Fruit fly (Drosophila melanogaster) whole organism, embryonic: ENCODE results near the gene Vha16-2.
A peak's percentile ranks its signal among the peaks of the same experiment; 100 is the strongest.

Experiments used
- Antp ChIP-seq: fragments of 200-800 bp; sonication (Bioruptor generic); optimal IDR thresholded peaks from 3 replicates; lab custom pipeline; 2016; ENCODE audit warnings: missing biosample characterization, missing genetic modification characterization
- CG11085 ChIP-seq: fragments of 200-800 bp; sonication (Bioruptor generic); IDR thresholded peaks from 2 replicates; pipeline ENCODE4 v1.3.6; 2022; ENCODE audit warnings: missing biosample characterization, missing genetic modification characterization
- CG11247 ChIP-seq: fragments of 200-800 bp; sonication (Bioruptor generic); IDR thresholded peaks from 2 replicates; pipeline ENCODE4 v1.3.6; 2022; ENCODE audit warnings: missing biosample characterization, missing genetic modification characterization
- CG11456 ChIP-seq: fragments of 200-800 bp; sonication (Bioruptor generic); IDR thresholded peaks from 3 replicates; pipeline ENCODE4 v1.3.6; 2022; ENCODE audit warnings: missing biosample characterization, missing genetic modification characterization
- CG11560 ChIP-seq: fragments of 200-800 bp; sonication (Bioruptor generic); IDR thresholded peaks from 3 replicates; pipeline ENCODE4 v1.3.6; 2022; ENCODE audit warnings: missing biosample characterization, missing genetic modification characterization
- CG11695 ChIP-seq: fragments of 200-800 bp; sonication (Bioruptor generic); IDR thresholded peaks from 3 replicates; pipeline ENCODE4 v1.3.6; 2022; ENCODE audit warnings: missing biosample characterization, missing genetic modification characterization
- CG11696 ChIP-seq: fragments of 200-800 bp; sonication (Bioruptor generic); IDR thresholded peaks from 2 replicates; pipeline ENCODE4 v1.3.6; 2022; ENCODE audit warnings: missing biosample characterization, missing genetic modification characterization
- CG12236 ChIP-seq: fragments of 200-800 bp; sonication (Bioruptor generic); optimal IDR thresholded peaks from 2 replicates; lab custom pipeline; 2016; ENCODE audit warnings: missing biosample characterization, missing genetic modification characterization
- CG12769 ChIP-seq: fragments of 200-800 bp; sonication (Bioruptor generic); optimal IDR thresholded peaks from 2 replicates; lab custom pipeline; 2019; ENCODE audit warnings: missing biosample characterization, mild to moderate bottlenecking, missing genetic modification characterization, moderate library complexity
- CG12942 ChIP-seq: fragments of 200-800 bp; sonication (Bioruptor generic); optimal IDR thresholded peaks from 3 replicates; lab custom pipeline; 2016; ENCODE audit warnings: missing biosample characterization, missing genetic modification characterization
- CG15601 ChIP-seq: fragments of 200-800 bp; sonication (Bioruptor generic); optimal IDR thresholded peaks from 3 replicates; lab custom pipeline; 2019; ENCODE audit warnings: missing biosample characterization, mild to moderate bottlenecking, missing genetic modification characterization, moderate library complexity
- CG1602 ChIP-seq: fragments of 200-800 bp; sonication (Bioruptor generic); optimal IDR thresholded peaks from 3 replicates; lab custom pipeline; 2016; ENCODE audit warnings: missing biosample characterization, missing genetic modification characterization
- CG16863 ChIP-seq: fragments of 200-800 bp; sonication (Bioruptor generic); optimal IDR thresholded peaks from 3 replicates; lab custom pipeline; 2016; ENCODE audit warnings: missing biosample characterization, missing genetic modification characterization
- CG17359 ChIP-seq: fragments of 200-800 bp; sonication (Bioruptor generic); optimal IDR thresholded peaks from 3 replicates; lab custom pipeline; 2018; ENCODE audit warnings: missing biosample characterization, mild to moderate bottlenecking, missing genetic modification characterization, moderate library complexity
- CG17829 ChIP-seq: fragments of 200-800 bp; optimal IDR thresholded peaks from 2 replicates; lab custom pipeline; 2019; ENCODE audit warnings: missing biosample characterization, mild to moderate bottlenecking, missing genetic modification characterization, moderate library complexity
- CG18599 ChIP-seq: fragments of 200-800 bp; sonication (Bioruptor generic); optimal IDR thresholded peaks from 3 replicates; lab custom pipeline; 2017; ENCODE audit warnings: missing biosample characterization, missing genetic modification characterization, mild to moderate bottlenecking, moderate library complexity, missing genetic modification reagents
- CG2199 ChIP-seq: fragments of 200-800 bp; sonication (Bioruptor generic); IDR thresholded peaks from 3 replicates; pipeline ENCODE4 v1.3.6; 2022; ENCODE audit warnings: missing biosample characterization, missing genetic modification characterization
- CG2712 ChIP-seq: fragments of 200-800 bp; optimal IDR thresholded peaks from 3 replicates; lab custom pipeline; 2019; ENCODE audit warnings: missing biosample characterization, mild to moderate bottlenecking, missing genetic modification characterization, moderate library complexity
- CG30403 ChIP-seq: fragments of 200-800 bp; sonication (Bioruptor generic); optimal IDR thresholded peaks from 3 replicates; lab custom pipeline; 2016; ENCODE audit warnings: missing biosample characterization, missing genetic modification characterization
- CG3726 ChIP-seq: fragments of 200-800 bp; sonication (Bioruptor generic); IDR thresholded peaks from 3 replicates; pipeline ENCODE4, ENCODE4 v1.3.6; 2022; ENCODE audit warnings: missing biosample characterization, missing genetic modification characterization
- CG3995 ChIP-seq: fragments of 200-800 bp; sonication (Bioruptor generic); optimal IDR thresholded peaks from 3 replicates; lab custom pipeline; 2016; ENCODE audit warnings: missing biosample characterization, missing genetic modification characterization
- CG6654 ChIP-seq: fragments of 200-800 bp; sonication (Bioruptor generic); optimal IDR thresholded peaks from 2 replicates; lab custom pipeline; 2017; ENCODE audit warnings: missing biosample characterization, mild to moderate bottlenecking, missing genetic modification characterization
- CG7839 ChIP-seq: fragments of 200-800 bp; sonication (Bioruptor generic); optimal IDR thresholded peaks from 3 replicates; lab custom pipeline; 2018; ENCODE audit warnings: missing biosample characterization, mild to moderate bottlenecking, missing genetic modification characterization, moderate library complexity
- CG7928 ChIP-seq: fragments of 200-800 bp; sonication (Bioruptor generic); optimal IDR thresholded peaks from 2 replicates; lab custom pipeline; 2017; ENCODE audit warnings: missing biosample characterization, mild to moderate bottlenecking, missing genetic modification characterization
- CG7987 ChIP-seq: fragments of 200-800 bp; sonication (Bioruptor generic); optimal IDR thresholded peaks from 2 replicates; lab custom pipeline; 2018; ENCODE audit warnings: missing biosample characterization, mild to moderate bottlenecking, missing genetic modification characterization, moderate library complexity
- CG8290 ChIP-seq, 3 experiments: fragments of 200-800 bp; sonication (Bioruptor generic); optimal IDR thresholded peaks; 2 replicates each; lab custom pipeline; 2016 to 2019; ENCODE audit warnings: missing biosample characterization in 3 of 3, missing genetic modification characterization in 3 of 3, mild to moderate bottlenecking in 2 of 3, moderate library complexity in 1 of 3
- CG8388 ChIP-seq: fragments of 200-800 bp; sonication (Bioruptor generic); optimal IDR thresholded peaks from 2 replicates; lab custom pipeline; 2019; ENCODE audit warnings: missing biosample characterization, mild to moderate bottlenecking, missing genetic modification characterization, moderate library complexity
- CrebB ChIP-seq: fragments of 200-800 bp; sonication (Bioruptor generic); optimal IDR thresholded peaks from 3 replicates; lab custom pipeline; 2018; ENCODE audit warnings: missing biosample characterization, mild to moderate bottlenecking, missing genetic modification characterization
- Doc2 ChIP-seq: fragments of 200-800 bp; sonication (Bioruptor generic); IDR thresholded peaks from 2 replicates; pipeline ENCODE4 v1.3.6; 2022; ENCODE audit warnings: missing biosample characterization, missing genetic modification characterization
- Hmr ChIP-seq: fragments of 200-800 bp; sonication (Bioruptor generic); optimal IDR thresholded peaks from 3 replicates; lab custom pipeline; 2017; ENCODE audit warnings: mild to moderate bottlenecking, missing biosample characterization, missing genetic modification reagents, missing genetic modification characterization
- Lim3 ChIP-seq: fragments of 200-800 bp; sonication (Bioruptor generic); IDR thresholded peaks from 2 replicates; pipeline ENCODE4 v1.3.6; 2022; ENCODE audit warnings: missing biosample characterization, missing genetic modification characterization
- Oaz ChIP-seq: fragments of 200-800 bp; sonication (Bioruptor generic); IDR thresholded peaks from 2 replicates; pipeline ENCODE4 v1.3.6; 2022; ENCODE audit warnings: missing biosample characterization, missing genetic modification characterization
- Ravus ChIP-seq: fragments of 200-800 bp; sonication (Bioruptor generic); IDR thresholded peaks from 2 replicates; pipeline ENCODE4 v1.3.6; 2022; ENCODE audit warnings: missing biosample characterization, missing genetic modification characterization
- Six4 ChIP-seq: fragments of 200-800 bp; sonication (Bioruptor generic); optimal IDR thresholded peaks from 2 replicates; lab custom pipeline; 2016; ENCODE audit warnings: missing biosample characterization, missing genetic modification characterization
- Sry-β ChIP-seq: fragments of 200-800 bp; sonication (Bioruptor generic); optimal IDR thresholded peaks from 2 replicates; lab custom pipeline; 2018; ENCODE audit warnings: missing biosample characterization, mild to moderate bottlenecking, missing genetic modification characterization, moderate library complexity
- ac ChIP-seq: fragments of 200-800 bp; sonication (Bioruptor generic); optimal IDR thresholded peaks from 3 replicates; lab custom pipeline; 2017; ENCODE audit warnings: missing biosample characterization, mild to moderate bottlenecking, missing genetic modification characterization
- chinmo ChIP-seq: fragments of 200-800 bp; sonication (Bioruptor generic); IDR thresholded peaks from 4 replicates; pipeline ENCODE4 v1.3.6; 2022; ENCODE audit warnings: missing biosample characterization, missing genetic modification characterization; ENCODE audit not compliant: partially characterized antibody
- crp ChIP-seq, 2 experiments: fragments of 200-800 bp; sonication (Bioruptor generic); optimal IDR thresholded peaks; 2 replicates in 1 of 2; 3 replicates in 1 of 2; lab custom pipeline; 2017; ENCODE audit warnings: missing biosample characterization in 2 of 2, missing genetic modification characterization in 2 of 2, mild to moderate bottlenecking in 1 of 2, moderate library complexity in 1 of 2
- fd3F ChIP-seq: fragments of 200-800 bp; sonication (Bioruptor generic); optimal IDR thresholded peaks from 2 replicates; lab custom pipeline; 2018; ENCODE audit warnings: missing biosample characterization, mild to moderate bottlenecking, missing genetic modification characterization, moderate library complexity
- gce ChIP-seq: fragments of 200-800 bp; sonication (Bioruptor generic); IDR thresholded peaks from 3 replicates; pipeline ENCODE4 v1.3.6; 2022; ENCODE audit warnings: missing biosample characterization, missing genetic modification characterization
- nau ChIP-seq: fragments of 200-800 bp; sonication (Bioruptor generic); optimal IDR thresholded peaks from 3 replicates; lab custom pipeline; 2017; ENCODE audit warnings: missing biosample characterization, mild to moderate bottlenecking, missing genetic modification characterization, missing genetic modification reagents
- run ChIP-seq: fragments of 200-800 bp; sonication (Bioruptor generic); optimal IDR thresholded peaks from 3 replicates; lab custom pipeline; 2018; ENCODE audit warnings: missing biosample characterization, mild to moderate bottlenecking, missing genetic modification characterization
- sens-2 ChIP-seq: fragments of 200-800 bp; sonication (Bioruptor generic); IDR thresholded peaks from 2 replicates; pipeline ENCODE4 v1.3.6; 2022; ENCODE audit warnings: missing biosample characterization, missing genetic modification characterization
- sima ChIP-seq: fragments of 200-800 bp; sonication (Bioruptor generic); optimal IDR thresholded peaks from 2 replicates; lab custom pipeline; 2016; ENCODE audit warnings: missing biosample characterization, missing genetic modification characterization
- ssp ChIP-seq: fragments of 200-800 bp; sonication (Bioruptor generic); IDR thresholded peaks from 2 replicates; pipeline ENCODE4 v1.3.6; 2022; ENCODE audit warnings: missing biosample characterization, missing genetic modification characterization
- tll ChIP-seq, 2 experiments: fragments of 200-800 bp in 1 of 2; fragments of >200 bp in 1 of 2; sonication (Bioruptor generic) in 1 of 2; optimal IDR thresholded peaks; 2 replicates each; lab custom pipeline; 2017 to 2019; ENCODE audit warnings: missing biosample characterization in 2 of 2, missing genetic modification characterization in 2 of 2, mild to moderate bottlenecking in 1 of 2, moderate library complexity in 1 of 2
- vfl ChIP-seq: fragments of 200-800 bp; sonication (Bioruptor generic); optimal IDR thresholded peaks from 2 replicates; lab custom pipeline; 2016; ENCODE audit warnings: missing biosample characterization, missing genetic modification characterization
- yki ChIP-seq: fragments of >200 bp; optimal IDR thresholded peaks from 3 replicates; lab custom pipeline; 2018
- zfh2 ChIP-seq: fragments of 200-800 bp; sonication (Bioruptor generic); optimal IDR thresholded peaks from 2 replicates; lab custom pipeline; 2016; ENCODE audit warnings: missing biosample characterization, missing genetic modification characterization

Vha16-2 gene

dm6 chr3L:11431251-11431925, 43.4 kb upstream of the Vha16-2 start (continued):
- TF ChIP-seq CG1602 (GFP tag; lab: Kevin White, UChicago) (peak; percentile 64), run (tag; lab: Kevin White, UChicago) (peak; percentile 37), sens-2 (GFP tag; lab: Robert Waterston, UW) (0 out of 2 replicates have a peak, but pooled peaks have one; percentile 43), CG3995 (GFP tag; lab: Kevin White, UChicago) (peak; percentile 27), CG30403 (GFP tag; lab: Kevin White, UChicago) (peak; percentile 86), CG12236 (no peak), CG12769 (tag; lab: Kevin White, UChicago) (peak; percentile 87), Hmr (peak; percentile 70), CG11696 (peak; percentile 50), Oaz (peak; percentile 68), ssp (peak; percentile 53), CG11456 (GFP tag; lab: Robert Waterston, UW) (peak; percentile 82), Sry-β (GFP tag; lab: Kevin White, UChicago) (no peak), Ravus (GFP tag; lab: Robert Waterston, UW) (peak; percentile 26; the same call in 1 of the 2 replicates), CG11247 (peak; percentile 84), CG8290 (GFP tag; optimal IDR thresholded peaks at IDR 0.05; lab: Kevin White, UChicago) (no peak), CG8290 (tag; optimal IDR thresholded peaks at IDR 0.05; lab: Kevin White, UChicago) (peak in 1 of 2 experiments; percentile 85), CG2199 (GFP tag; lab: Robert Waterston, UW) (peak; percentile 78; the same call in 1 of the 3 replicates), CG3726 (peak; percentile 73; the same call in 2 of the 3 replicates), Antp (GFP tag; lab: Kevin White, UChicago) (peak; percentile 69), CG8388 (GFP tag; lab: Kevin White, UChicago) (peak; percentile 59), Doc2 (peak; percentile 57; the same call in 1 of the 2 replicates), CG7928 (GFP tag; lab: Kevin White, UChicago) (no peak), gce (no peak), tll (GFP tag; optimal IDR thresholded peaks at IDR 0.05; lab: Kevin White, UChicago) (no peak), chinmo (GFP tag; lab: Robert Waterston, UW) (no peak), CG2712 (tag; lab: Kevin White, UChicago) (peak; percentile 52), ac (GFP tag; lab: Kevin White, UChicago) (peak; percentile 1), CG18599 (GFP tag; lab: Kevin White, UChicago) (peak; percentile 42), yki (lab: Kevin White, UChicago) (no peak), CG12942 (peak; percentile 73), CG7839 (peak; percentile 81), Lim3 (GFP tag; lab: Robert Waterston, UW) (peak; percentile 78; the same call in 1 of the 2 replicates), CG7987 (GFP tag; lab: Kevin White, UChicago) (no peak), crp (GFP tag; optimal IDR thresholded peaks at IDR 0.05; lab: Kevin White, UChicago) (peak in 1 of 2 experiments; percentile 16), CG11085 (GFP tag; lab: Robert Waterston, UW) (peak; percentile 48; the same call in 1 of the 2 replicates), nau (GFP tag; lab: Kevin White, UChicago) (no peak), zfh2 (GFP tag; lab: Kevin White, UChicago) (peak; percentile 73), CG11695 (0 out of 3 replicates have a peak, but pooled peaks have one; percentile 52), CG17829 (tag; lab: Kevin White, UChicago) (peak; percentile 38), CG17359 (tag; lab: Kevin White, UChicago) (peak; percentile 83), CrebB (tag; lab: Kevin White, UChicago) (peak; percentile 6), CG6654 (no peak), CG11560 (tag; lab: Robert Waterston, UW) (peak; percentile 53; the same call in 2 of the 3 replicates), CG16863 (peak; percentile 67), Six4 (GFP tag; lab: Kevin White, UChicago) (no peak), sima (no peak), CG15601 (tag; lab: Kevin White, UChicago) (peak; percentile 18), vfl (GFP tag; lab: Kevin White, UChicago) (peak; percentile 36), fd3F (GFP tag; lab: Kevin White, UChicago) (peak; percentile 77)
